Worm (Caenorhabditis elegans): ENCODE data around the gene F22B8.3.

DNA sequence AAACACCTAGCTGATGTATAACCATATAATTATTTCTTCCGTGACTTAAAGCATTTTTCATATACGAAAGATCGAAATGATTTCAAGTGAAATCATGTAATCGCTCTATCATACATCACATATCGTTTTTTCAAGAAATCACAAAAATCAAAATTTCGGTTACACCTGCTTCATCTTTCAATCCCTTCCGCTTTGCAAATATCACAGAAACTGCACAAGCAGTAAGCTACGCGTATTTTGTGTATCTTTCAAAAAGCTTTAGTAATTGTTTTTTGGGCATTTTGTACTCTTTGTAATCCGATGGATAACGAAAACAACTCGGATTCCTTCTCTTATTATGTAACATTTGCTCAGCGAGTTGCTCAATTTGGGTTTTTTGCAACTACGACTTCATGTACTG is 24.6 kb downstream of the F22B8.3 start, which contains the start of gene str-25:
- TF ChIP-seq nhr-28 (tag; optimal IDR thresholded peaks at IDR 0.05), result no peak
- no peak for TF ChIP-seq unc-62 (GFP tag; optimal IDR thresholded peaks at IDR 0.05 in 1 of 2)
- no peak for TF ChIP-seq unc-62 (tag; optimal IDR thresholded peaks at IDR 0.05)
- no peak for TF ChIP-seq dmd-6 (GFP tag; IDR thresholded peaks at IDR 0.05)

Measured in whole organism, L4 larva.